Worm (Caenorhabditis elegans): ENCODE results near the gene tbb-1.

DNA sequence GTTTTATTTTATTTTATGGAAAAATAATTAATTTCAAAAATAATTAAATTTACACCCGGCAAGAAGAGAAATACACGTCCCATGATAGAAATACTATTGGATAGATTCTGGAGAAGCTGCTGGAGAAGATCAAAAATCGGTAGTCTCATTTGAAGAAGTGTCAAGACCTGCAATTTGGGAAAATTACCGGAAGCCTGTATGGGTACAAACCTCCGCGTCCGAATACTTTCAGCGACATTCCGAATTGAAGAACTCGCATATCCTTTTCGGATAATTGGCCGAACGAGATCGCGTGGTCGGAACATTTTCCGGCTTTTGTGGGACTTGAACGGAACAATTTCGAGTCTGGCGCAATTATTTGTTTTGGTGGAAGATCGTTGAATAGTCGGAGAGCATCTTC, 33.7 kb downstream of the tbb-1 start:
- TF ChIP-seq klf-2 (GFP tag; conservative IDR thresholded peaks at IDR 0.05) = no peak
- TF ChIP-seq T22C8.4 (GFP tag; IDR thresholded peaks at IDR 0.05) = no peak
- TF ChIP-seq ztf-23 (GFP tag; IDR thresholded peaks at IDR 0.05) = no peak
